Worm (Caenorhabditis elegans) whole organism, L4 larva: ENCODE data around the gene F15A4.5.

Source experiments
- snpc-4 ChIP-seq: fragments of 150-350 bp; optimal IDR thresholded peaks from 2 replicates; lab custom pipeline; 2014; ENCODE audit warnings: missing biosample characterization, missing genetic modification characterization
- zag-1 ChIP-seq: fragments of 150-350 bp; optimal IDR thresholded peaks from 2 replicates; lab custom pipeline; 2014; ENCODE audit warnings: missing biosample characterization, missing genetic modification characterization

ce11 chrII:12511866-12512265 is 40.8 kb upstream of the F15A4.5 start, which contains the start of gene srh-73:
- TF ChIP-seq snpc-4 (tag; lab: Kevin White, UChicago), result no peak
- TF ChIP-seq zag-1, result no peak
